Fruit fly (Drosophila melanogaster) whole organism, embryonic: Measurements from ENCODE around the gene CG33107.
A peak's percentile ranks its signal among the peaks of the same experiment; 100 is the strongest.

ENCODE experiments used
- Atf3 ChIP-seq: fragments of 200-800 bp; sonication (Bioruptor generic); optimal IDR thresholded peaks from 3 replicates; lab custom pipeline; 2016; ENCODE audit warnings: missing biosample characterization, missing genetic modification characterization
- B-H1 ChIP-seq: fragments of 200-800 bp; sonication (Bioruptor generic); IDR thresholded peaks from 3 replicates; pipeline ENCODE4 v1.3.6; 2022; ENCODE audit warnings: missing biosample characterization, missing genetic modification characterization
- Blimp-1 ChIP-seq: fragments of 200-800 bp; sonication (Bioruptor generic); optimal IDR thresholded peaks from 3 replicates; lab custom pipeline; 2018; ENCODE audit warnings: missing biosample characterization, missing genetic modification characterization, mild to moderate bottlenecking, moderate library complexity, missing genetic modification reagents
- CG10366 ChIP-seq: fragments of 200-800 bp; sonication (Bioruptor generic); IDR thresholded peaks from 2 replicates; pipeline ENCODE4 v1.3.6; 2022; ENCODE audit warnings: missing biosample characterization, missing genetic modification characterization
- CG10565 ChIP-seq: fragments of 200-800 bp; sonication (Bioruptor generic); optimal IDR thresholded peaks from 3 replicates; lab custom pipeline; 2016; ENCODE audit warnings: missing biosample characterization, mild to moderate bottlenecking, missing genetic modification characterization
- CG11504 ChIP-seq: fragments of 200-800 bp; sonication (Bioruptor generic); optimal IDR thresholded peaks from 3 replicates; lab custom pipeline; 2019; ENCODE audit warnings: missing biosample characterization, mild to moderate bottlenecking, missing genetic modification characterization, moderate library complexity
- CG11696 ChIP-seq: fragments of 200-800 bp; sonication (Bioruptor generic); IDR thresholded peaks from 2 replicates; pipeline ENCODE4 v1.3.6; 2022; ENCODE audit warnings: missing biosample characterization, missing genetic modification characterization
- CG13123 ChIP-seq: fragments of 200-800 bp; sonication (Bioruptor generic); optimal IDR thresholded peaks from 2 replicates; lab custom pipeline; 2016; ENCODE audit warnings: missing biosample characterization, missing genetic modification characterization
- CG14014 ChIP-seq: fragments of 200-800 bp; sonication (Bioruptor generic); IDR thresholded peaks from 2 replicates; pipeline ENCODE4 v1.3.6; 2022; ENCODE audit warnings: missing biosample characterization, missing genetic modification characterization
- CG15479 ChIP-seq: fragments of 200-800 bp; sonication (Bioruptor generic); optimal IDR thresholded peaks from 3 replicates; lab custom pipeline; 2019; ENCODE audit warnings: missing biosample characterization, mild to moderate bottlenecking, missing genetic modification characterization, moderate library complexity
- CG16779 ChIP-seq: fragments of 200-800 bp; sonication (Bioruptor generic); IDR thresholded peaks from 2 replicates; pipeline ENCODE4 v1.3.6; 2022; ENCODE audit warnings: missing biosample characterization, missing genetic modification characterization
- CG16813 ChIP-seq: fragments of 200-800 bp; sonication (Bioruptor generic); IDR thresholded peaks from 3 replicates; pipeline ENCODE4 v1.3.6; 2022; ENCODE audit warnings: missing biosample characterization, missing genetic modification characterization; ENCODE audit not compliant: partially characterized antibody
- CG2116 ChIP-seq: fragments of 200-800 bp; sonication (Bioruptor generic); optimal IDR thresholded peaks from 3 replicates; lab custom pipeline; 2018; ENCODE audit warnings: missing biosample characterization, mild to moderate bottlenecking, missing genetic modification characterization
- CG2875 ChIP-seq: fragments of 200-800 bp; sonication (Bioruptor generic); optimal IDR thresholded peaks from 2 replicates; lab custom pipeline; 2017; ENCODE audit warnings: missing biosample characterization, mild to moderate bottlenecking, missing genetic modification characterization, missing genetic modification reagents
- CG30020 ChIP-seq: fragments of 200-800 bp; optimal IDR thresholded peaks from 2 replicates; lab custom pipeline; 2019; ENCODE audit warnings: missing biosample characterization, mild to moderate bottlenecking, missing genetic modification characterization, moderate library complexity
- CG32772 ChIP-seq: fragments of 200-800 bp; sonication (Bioruptor generic); IDR thresholded peaks from 2 replicates; pipeline ENCODE4 v1.3.6; 2022; ENCODE audit warnings: missing biosample characterization, missing genetic modification characterization
- CG4820 ChIP-seq: fragments of 200-800 bp; sonication (Bioruptor generic); optimal IDR thresholded peaks from 3 replicates; lab custom pipeline; 2016; ENCODE audit warnings: missing biosample characterization, missing genetic modification characterization
- CG5180 ChIP-seq: fragments of 200-800 bp; sonication (Bioruptor generic); optimal IDR thresholded peaks from 3 replicates; lab custom pipeline; 2017; ENCODE audit warnings: missing biosample characterization, missing genetic modification characterization, mild to moderate bottlenecking, moderate library complexity, missing genetic modification reagents
- CG6791 ChIP-seq: fragments of 200-800 bp; sonication (Bioruptor generic); IDR thresholded peaks from 3 replicates; pipeline ENCODE4 v1.3.6; 2022; ENCODE audit warnings: missing biosample characterization, missing genetic modification characterization; ENCODE audit not compliant: partially characterized antibody
- CG7271 ChIP-seq: fragments of 200-800 bp; sonication (Bioruptor generic); optimal IDR thresholded peaks from 2 replicates; lab custom pipeline; 2018; ENCODE audit warnings: missing biosample characterization, mild to moderate bottlenecking, missing genetic modification characterization, moderate library complexity
- CG7928 ChIP-seq: fragments of 200-800 bp; sonication (Bioruptor generic); optimal IDR thresholded peaks from 2 replicates; lab custom pipeline; 2017; ENCODE audit warnings: missing biosample characterization, mild to moderate bottlenecking, missing genetic modification characterization
- CG7963 ChIP-seq: fragments of 200-800 bp; sonication (Bioruptor generic); IDR thresholded peaks from 3 replicates; pipeline ENCODE4 v1.3.6; 2022; ENCODE audit warnings: missing biosample characterization, missing genetic modification characterization; ENCODE audit not compliant: partially characterized antibody
- CG8089 ChIP-seq: fragments of 200-800 bp; sonication (Bioruptor generic); optimal IDR thresholded peaks from 3 replicates; lab custom pipeline; 2016; ENCODE audit warnings: missing biosample characterization, missing genetic modification characterization
- CG9932 ChIP-seq: fragments of 200-800 bp; sonication (Bioruptor generic); IDR thresholded peaks from 2 replicates; pipeline ENCODE4 v1.3.6; 2022; ENCODE audit warnings: missing biosample characterization, missing genetic modification characterization
- Deaf1 ChIP-seq: fragments of 200-800 bp; optimal IDR thresholded peaks from 3 replicates; lab custom pipeline; 2019; ENCODE audit warnings: missing biosample characterization, mild to moderate bottlenecking, missing genetic modification characterization, moderate library complexity
- H2.0 ChIP-seq: fragments of 200-800 bp; sonication (Bioruptor generic); IDR thresholded peaks from 2 replicates; pipeline ENCODE4 v1.3.6; 2022; ENCODE audit warnings: missing biosample characterization, missing genetic modification characterization
- HmgD ChIP-seq: fragments of 200-800 bp; sonication (Bioruptor generic); optimal IDR thresholded peaks from 3 replicates; lab custom pipeline; 2016; ENCODE audit warnings: missing biosample characterization, missing genetic modification characterization
- HmgZ ChIP-seq: fragments of 200-800 bp; sonication (Bioruptor generic); optimal IDR thresholded peaks from 2 replicates; lab custom pipeline; 2018; ENCODE audit warnings: missing biosample characterization, mild to moderate bottlenecking, missing genetic modification characterization
- Hr51 ChIP-seq, 2 experiments: fragments of 200-800 bp; sonication (Bioruptor generic); optimal IDR thresholded peaks; 2 replicates in 1 of 2; 3 replicates in 1 of 2; lab custom pipeline; 2016 to 2018; ENCODE audit warnings: missing biosample characterization in 2 of 2, missing genetic modification characterization in 2 of 2, mild to moderate bottlenecking in 1 of 2, moderate library complexity in 1 of 2
- Mad ChIP-seq: fragments of 200-800 bp; sonication (Bioruptor generic); optimal IDR thresholded peaks from 2 replicates; lab custom pipeline; 2016; ENCODE audit warnings: missing biosample characterization, missing genetic modification characterization
- Mes4 ChIP-seq: fragments of 200-800 bp; sonication (Bioruptor generic); optimal IDR thresholded peaks from 2 replicates; lab custom pipeline; 2016; ENCODE audit warnings: missing biosample characterization, missing genetic modification characterization
- Sin3A ChIP-seq: fragments of >200 bp; optimal IDR thresholded peaks from 2 replicates; lab custom pipeline; 2018
- Usf ChIP-seq: fragments of 200-800 bp; sonication (Bioruptor generic); optimal IDR thresholded peaks from 2 replicates; lab custom pipeline; 2017; ENCODE audit warnings: missing genotype, missing biosample characterization, missing genetic modification characterization
- ato ChIP-seq: fragments of 200-800 bp; sonication (Bioruptor generic); IDR thresholded peaks from 2 replicates; pipeline ENCODE4 v1.3.6; 2022; ENCODE audit warnings: missing biosample characterization, missing genetic modification characterization; ENCODE audit not compliant: partially characterized antibody
- br ChIP-seq: fragments of >200 bp; optimal IDR thresholded peaks from 2 replicates; lab custom pipeline; 2017
- en ChIP-seq: fragments of 200-800 bp; sonication (Bioruptor generic); optimal IDR thresholded peaks from 2 replicates; lab custom pipeline; 2016; ENCODE audit warnings: missing biosample characterization, missing genetic modification characterization
- fd96Cb ChIP-seq: fragments of 200-800 bp; sonication (Bioruptor generic); optimal IDR thresholded peaks from 2 replicates; lab custom pipeline; 2018; ENCODE audit warnings: missing biosample characterization, mild to moderate bottlenecking, missing genetic modification characterization, moderate library complexity
- ftz-f1 ChIP-seq: fragments of 200-800 bp; sonication (Bioruptor generic); optimal IDR thresholded peaks from 2 replicates; lab custom pipeline; 2016; ENCODE audit warnings: missing biosample characterization, missing genetic modification characterization
- ham ChIP-seq: fragments of 200-800 bp; sonication (Bioruptor generic); IDR thresholded peaks from 2 replicates; pipeline ENCODE4 v1.3.6; 2022; ENCODE audit warnings: missing biosample characterization, missing genetic modification characterization
- knrl ChIP-seq: fragments of 200-800 bp; sonication (Bioruptor generic); IDR thresholded peaks from 3 replicates; pipeline ENCODE4 v1.3.6; 2022; ENCODE audit warnings: missing biosample characterization, missing genetic modification characterization; ENCODE audit not compliant: partially characterized antibody
- lbe ChIP-seq: fragments of 200-800 bp; sonication (Bioruptor generic); optimal IDR thresholded peaks from 2 replicates; lab custom pipeline; 2016; ENCODE audit warnings: missing biosample characterization, mild to moderate bottlenecking, missing genetic modification characterization
- lmd ChIP-seq: fragments of 200-800 bp; sonication (Bioruptor generic); IDR thresholded peaks from 2 replicates; pipeline ENCODE4 v1.3.6; 2022; ENCODE audit warnings: missing biosample characterization, missing genetic modification characterization
- maf-S ChIP-seq: fragments of 200-800 bp; sonication (Bioruptor generic); optimal IDR thresholded peaks from 2 replicates; lab custom pipeline; 2016; ENCODE audit warnings: missing biosample characterization, missing genetic modification characterization
- nmo ChIP-seq: fragments of 200-800 bp; sonication (Bioruptor generic); optimal IDR thresholded peaks from 2 replicates; lab custom pipeline; 2018; ENCODE audit warnings: missing biosample characterization, mild to moderate bottlenecking, missing genetic modification characterization, moderate library complexity
- phol ChIP-seq: fragments of 200-800 bp; sonication (Bioruptor generic); optimal IDR thresholded peaks from 3 replicates; lab custom pipeline; 2018; ENCODE audit warnings: missing biosample characterization, mild to moderate bottlenecking, missing genetic modification characterization, moderate library complexity
- pnt ChIP-seq: fragments of 200-800 bp; sonication (Bioruptor generic); optimal IDR thresholded peaks from 3 replicates; lab custom pipeline; 2016; ENCODE audit warnings: missing biosample characterization, missing genetic modification characterization
- seq ChIP-seq: fragments of 200-800 bp; sonication (Bioruptor generic); IDR thresholded peaks from 2 replicates; pipeline ENCODE4 v1.3.6; 2022; ENCODE audit warnings: missing biosample characterization, missing genetic modification characterization
- so ChIP-seq: fragments of 200-800 bp; sonication (Bioruptor generic); IDR thresholded peaks from 3 replicates; pipeline ENCODE4 v1.3.6; 2022; ENCODE audit warnings: missing biosample characterization, missing genetic modification characterization
- ssp ChIP-seq: fragments of 200-800 bp; sonication (Bioruptor generic); IDR thresholded peaks from 2 replicates; pipeline ENCODE4 v1.3.6; 2022; ENCODE audit warnings: missing biosample characterization, missing genetic modification characterization
- sug ChIP-seq: fragments of 200-800 bp; optimal IDR thresholded peaks from 2 replicates; lab custom pipeline; 2019; ENCODE audit warnings: missing biosample characterization, mild to moderate bottlenecking, missing genetic modification characterization, moderate library complexity

The CG33107 gene

DNA sequence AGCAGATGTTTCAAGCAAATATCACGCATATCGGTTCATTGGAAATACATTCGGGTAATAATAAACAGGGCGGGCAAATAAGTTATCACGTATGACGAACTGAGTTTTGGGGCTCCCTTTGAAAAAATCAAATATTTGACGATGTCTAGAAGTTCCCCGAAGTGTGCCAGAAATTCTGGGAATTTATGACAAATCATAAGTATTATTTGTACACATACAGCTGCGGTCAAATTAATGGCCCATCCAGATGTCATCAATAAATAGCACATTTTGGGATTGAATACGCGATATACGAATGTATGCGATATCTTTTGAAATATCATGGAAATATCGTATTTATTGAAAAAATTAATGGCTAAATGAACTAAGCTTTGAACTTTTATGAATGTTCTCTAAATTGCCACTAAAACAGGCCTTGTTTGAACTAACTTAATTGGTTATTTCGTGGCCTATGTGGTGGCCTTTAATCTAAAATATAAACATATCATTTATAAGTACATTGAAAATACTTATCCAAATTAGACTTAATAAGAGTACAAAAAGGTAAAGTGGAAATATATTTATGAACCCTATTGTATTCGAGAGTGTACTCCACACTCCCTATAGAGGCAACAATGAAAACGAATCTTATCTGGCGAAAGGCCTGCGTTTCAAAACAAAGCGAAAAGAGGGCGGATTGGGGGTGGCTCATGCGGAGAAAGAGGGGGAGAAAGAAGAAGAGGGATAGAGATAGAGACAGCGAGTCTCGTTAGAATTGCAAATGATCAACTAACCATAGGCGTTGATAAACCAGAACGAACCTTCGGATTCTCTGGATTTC, 41.2 kb upstream of the CG33107 start (continued):
- no peak for TF ChIP-seq CG7928
- peak; percentile 76 for TF ChIP-seq nmo (GFP tag; lab: Kevin White, UChicago)
- TF ChIP-seq CG8089 (GFP tag; lab: Kevin White, UChicago): no peak
- no peak for TF ChIP-seq CG13123 (GFP tag; lab: Kevin White, UChicago)
- TF ChIP-seq H2.0 (GFP tag; lab: Robert Waterston, UW): no peak
- TF ChIP-seq CG10565: no peak
- no peak for TF ChIP-seq Sin3A (lab: Kevin White, UChicago)
- TF ChIP-seq CG4820 (GFP tag; lab: Kevin White, UChicago): peak; percentile 11
- TF ChIP-seq CG11504 (tag; lab: Kevin White, UChicago): peak; percentile 76
- peak; percentile 14 for TF ChIP-seq Usf (GFP tag; lab: Kevin White, UChicago)
- no peak for TF ChIP-seq maf-S (GFP tag; lab: Kevin White, UChicago)
- peak; percentile 54 for TF ChIP-seq Blimp-1 (GFP tag; lab: Kevin White, UChicago)
- no peak for TF ChIP-seq ato (GFP tag; lab: Robert Waterston, UW)
- no peak for TF ChIP-seq ssp
- TF ChIP-seq CG7963 (GFP tag; lab: Robert Waterston, UW): no peak
- TF ChIP-seq CG2116 (GFP tag; lab: Kevin White, UChicago): no peak
- no peak for TF ChIP-seq CG5180 (GFP tag; lab: Kevin White, UChicago)
- TF ChIP-seq Hr51 (GFP tag; optimal IDR thresholded peaks at IDR 0.05; lab: Kevin White, UChicago): peak in 1 of 2 experiments; percentile 47
- TF ChIP-seq lbe (GFP tag; lab: Kevin White, UChicago): no peak
- TF ChIP-seq B-H1: no peak
- no peak for TF ChIP-seq ham (GFP tag; lab: Robert Waterston, UW)
- TF ChIP-seq CG9932 (GFP tag; lab: Robert Waterston, UW): no peak
- TF ChIP-seq pnt (GFP tag; lab: Kevin White, UChicago): no peak
- no peak for TF ChIP-seq ftz-f1 (GFP tag; lab: Kevin White, UChicago)
- no peak for TF ChIP-seq Deaf1 (tag; lab: Kevin White, UChicago)
- TF ChIP-seq HmgZ: no peak
- TF ChIP-seq CG16779 (GFP tag; lab: Robert Waterston, UW): no peak
- peak; percentile 64 for TF ChIP-seq CG2875 (GFP tag; lab: Kevin White, UChicago)
- TF ChIP-seq CG6791 (GFP tag; lab: Robert Waterston, UW): no peak
- no peak for TF ChIP-seq CG10366 (GFP tag; lab: Robert Waterston, UW)
- TF ChIP-seq Mad (GFP tag; lab: Kevin White, UChicago): no peak
- no peak for TF ChIP-seq so (GFP tag; lab: Robert Waterston, UW)
- no peak for TF ChIP-seq CG32772 (GFP tag; lab: Robert Waterston, UW)
- no peak for TF ChIP-seq CG14014 (GFP tag; lab: Robert Waterston, UW)
- TF ChIP-seq CG16813 (GFP tag; lab: Robert Waterston, UW): no peak
- no peak for TF ChIP-seq br (lab: Kevin White, UChicago)
- no peak for TF ChIP-seq knrl (GFP tag; lab: Robert Waterston, UW)
- TF ChIP-seq Mes4 (GFP tag; lab: Kevin White, UChicago): no peak
- no peak for TF ChIP-seq sug
- TF ChIP-seq en: no peak
- TF ChIP-seq CG7271: no peak
- no peak for TF ChIP-seq HmgD (GFP tag; lab: Kevin White, UChicago)
- TF ChIP-seq phol (tag; lab: Kevin White, UChicago): peak; percentile 60
- peak; percentile 56 for TF ChIP-seq fd96Cb (tag; lab: Kevin White, UChicago)
- no peak for TF ChIP-seq Atf3 (GFP tag; lab: Kevin White, UChicago)
- TF ChIP-seq CG30020 (tag; lab: Kevin White, UChicago): no peak
- TF ChIP-seq seq (GFP tag; lab: Robert Waterston, UW): 0 out of 2 replicates have a peak, but pooled peaks have one; percentile 17
- no peak for TF ChIP-seq lmd (GFP tag; lab: Robert Waterston, UW)
- peak; percentile 70 for TF ChIP-seq CG11696 (GFP tag; lab: Robert Waterston, UW)
- TF ChIP-seq CG15479: no peak
